Worm (Caenorhabditis elegans): Measurements from ENCODE around the gene ttn-1.
A peak's percentile ranks its signal among the peaks of the same experiment; 100 is the strongest.

ttn-1 gene

DNA sequence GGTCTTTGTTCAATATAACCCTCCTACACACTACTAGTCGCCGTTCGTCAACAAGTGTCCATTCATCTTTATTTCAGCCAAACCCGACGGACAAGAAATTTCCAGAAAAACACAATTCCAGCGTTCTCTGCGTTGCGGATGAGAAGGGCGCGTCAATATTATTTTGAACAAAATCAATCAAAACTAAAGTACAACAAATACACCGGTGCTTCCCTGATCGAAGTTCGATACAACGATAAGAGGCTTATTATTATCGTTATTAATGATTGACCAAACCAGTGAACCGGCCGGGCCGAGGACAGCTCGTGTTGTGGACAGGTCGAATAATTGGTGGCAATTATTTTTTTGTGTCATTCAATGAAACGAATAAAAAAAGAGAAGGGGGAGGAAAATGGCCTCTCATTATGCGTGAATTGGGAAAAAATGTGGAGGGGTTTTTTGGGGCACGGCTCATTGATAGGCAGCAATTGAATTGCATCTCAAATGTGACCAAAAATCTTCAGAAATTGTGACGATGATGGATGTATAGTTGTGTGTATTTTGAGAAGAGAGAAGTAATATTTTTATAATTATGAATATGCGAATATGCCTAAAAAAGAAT lies 28.3 kb upstream of the ttn-1 start:
- TF ChIP-seq unc-3 (GFP tag; conservative IDR thresholded peaks at IDR 0.05) (no peak), unc-3 (tag; optimal IDR thresholded peaks at IDR 0.05) (no peak), ceh-31 (tag; optimal IDR thresholded peaks at IDR 0.05) (peak; percentile 39)

DNA sequence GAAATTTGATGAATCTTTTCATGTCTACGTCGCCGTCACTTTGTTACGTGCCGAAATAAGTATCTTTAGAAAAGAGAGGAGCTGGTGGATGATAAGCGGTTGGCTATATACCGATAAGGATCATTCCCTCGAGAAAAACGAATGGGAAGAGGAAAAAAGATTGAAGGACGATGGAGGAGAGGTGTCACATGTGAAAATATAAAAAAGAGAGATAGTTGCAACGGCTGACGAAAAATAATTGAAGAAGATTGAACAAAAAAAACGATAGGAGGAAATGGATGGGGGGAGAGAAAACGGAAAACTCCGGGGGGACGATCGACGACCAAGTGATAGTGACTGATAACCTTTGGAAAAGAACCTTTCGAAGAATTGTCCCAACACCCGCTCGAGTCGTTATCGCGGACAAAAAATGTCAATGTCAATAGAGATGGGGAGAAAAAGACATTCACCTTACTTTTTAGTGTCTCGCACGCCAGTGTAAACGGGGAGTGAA lies 27.1 kb upstream of the ttn-1 start:
- peak; percentile 46 for TF ChIP-seq rnt-1 (tag; optimal IDR thresholded peaks at IDR 0.05)
- TF ChIP-seq nhr-232 (tag; optimal IDR thresholded peaks at IDR 0.05), result no peak
- no peak for TF ChIP-seq ceh-14 (tag; optimal IDR thresholded peaks at IDR 0.05)
- TF ChIP-seq ceh-18 (tag; optimal IDR thresholded peaks at IDR 0.05), result peak; percentile 82
- TF ChIP-seq ama-1 (optimal IDR thresholded peaks at IDR 0.05), result no peak
- no peak for TF ChIP-seq ztf-16 (tag; optimal IDR thresholded peaks at IDR 0.05)
- TF ChIP-seq pag-3 (tag; optimal IDR thresholded peaks at IDR 0.05; ENCODE audit: borderline replicate concordance), result no peak
- no peak for TF ChIP-seq hlh-13 (GFP tag; optimal IDR thresholded peaks at IDR 0.05)
- TF ChIP-seq pat-9 (tag; optimal IDR thresholded peaks at IDR 0.05), result no peak
- no peak for TF ChIP-seq C08G9.2 (tag; optimal IDR thresholded peaks at IDR 0.05)
- TF ChIP-seq hlh-30 (tag; optimal IDR thresholded peaks at IDR 0.05; ENCODE audit: insufficient read depth), result no peak
- TF ChIP-seq hlh-6 (tag; optimal IDR thresholded peaks at IDR 0.05), result no peak
- no peak for TF ChIP-seq K09A11.1 (tag; optimal IDR thresholded peaks at IDR 0.05; ENCODE audit: insufficient read depth)
- no peak for TF ChIP-seq ceh-22 (tag; optimal IDR thresholded peaks at IDR 0.05)
- TF ChIP-seq pros-1 (tag; optimal IDR thresholded peaks at IDR 0.05), result no peak
- peak; percentile 0 for TF ChIP-seq ets-4 (tag; optimal IDR thresholded peaks at IDR 0.05)
- peak; percentile 97 for TF ChIP-seq elt-2 (tag; optimal IDR thresholded peaks at IDR 0.05)
- TF ChIP-seq unc-42 (tag; optimal IDR thresholded peaks at IDR 0.05), result no peak
- no peak for TF ChIP-seq fax-1 (tag; optimal IDR thresholded peaks at IDR 0.05)
- TF ChIP-seq pha-2 (tag; optimal IDR thresholded peaks at IDR 0.05), result no peak
- no peak for TF ChIP-seq gmeb-2 (tag; optimal IDR thresholded peaks at IDR 0.05)
- TF ChIP-seq sox-4 (tag; optimal IDR thresholded peaks at IDR 0.05), result no peak
- no peak for TF ChIP-seq F13H6.1 (tag; optimal IDR thresholded peaks at IDR 0.05)
- no peak for TF ChIP-seq ceh-48 (tag; optimal IDR thresholded peaks at IDR 0.05)
- no peak for TF ChIP-seq sox-2 (GFP tag; IDR thresholded peaks at IDR 0.05)
- no peak for TF ChIP-seq pha-4 (tag; optimal IDR thresholded peaks at IDR 0.05)
- TF ChIP-seq ttx-3 (tag; optimal IDR thresholded peaks at IDR 0.05), result no peak
- no peak for TF ChIP-seq che-1 (tag; optimal IDR thresholded peaks at IDR 0.05)
- no peak for TF ChIP-seq unc-86 (tag; optimal IDR thresholded peaks at IDR 0.05)
- TF ChIP-seq pqm-1 (tag; optimal IDR thresholded peaks at IDR 0.05), result peak; percentile 68
- no peak for TF ChIP-seq C38D4.7 (GFP tag; optimal IDR thresholded peaks at IDR 0.05)
- no peak for TF ChIP-seq mec-3 (tag; optimal IDR thresholded peaks at IDR 0.05; ENCODE audit: borderline replicate concordance)
- no peak for TF ChIP-seq K02D7.2 (tag; optimal IDR thresholded peaks at IDR 0.05)
- TF ChIP-seq ceh-31 (tag; optimal IDR thresholded peaks at IDR 0.05), result peak; percentile 8
- no peak for TF ChIP-seq fkh-10 (GFP tag; optimal IDR thresholded peaks at IDR 0.05)
- no peak for TF ChIP-seq ceh-34 (tag; optimal IDR thresholded peaks at IDR 0.05)
- no peak for TF ChIP-seq ref-2 (tag; optimal IDR thresholded peaks at IDR 0.05)
- no peak for TF ChIP-seq dmd-4 (tag; optimal IDR thresholded peaks at IDR 0.05; ENCODE audit: borderline replicate concordance)
- no peak for TF ChIP-seq hlh-15 (tag; optimal IDR thresholded peaks at IDR 0.05)
- no peak for TF ChIP-seq unc-55 (GFP tag; optimal IDR thresholded peaks at IDR 0.05)

Data from whole organism, late embryonic.